Fruit fly (Drosophila melanogaster) whole organism, wandering third instar larva: ENCODE results near the gene tay.

Source experiments
- Abd-B ChIP-seq: fragments of >200 bp; optimal IDR thresholded peaks from 2 replicates; lab custom pipeline; 2017; ENCODE audit warnings: missing biosample characterization, missing genetic modification characterization
- CG32264 ChIP-seq: fragments of 200-800 bp; sonication (Bioruptor generic); optimal IDR thresholded peaks from 2 replicates; lab custom pipeline; 2016; ENCODE audit warnings: missing biosample characterization, missing genetic modification characterization
- CG9705 ChIP-seq: fragments of 200-800 bp; sonication (Bioruptor generic); optimal IDR thresholded peaks from 2 replicates; lab custom pipeline; 2018; ENCODE audit warnings: missing biosample characterization, mild to moderate bottlenecking, missing genetic modification characterization
- HLH106 ChIP-seq: fragments of 200-800 bp; optimal IDR thresholded peaks from 3 replicates; lab custom pipeline; 2019; ENCODE audit warnings: missing biosample characterization, mild to moderate bottlenecking, missing genetic modification characterization, moderate library complexity
- Hnf4 ChIP-seq: fragments of 200-800 bp; sonication (Bioruptor generic); optimal IDR thresholded peaks from 2 replicates; lab custom pipeline; 2016; ENCODE audit warnings: missing biosample characterization, mild to moderate bottlenecking, missing genetic modification characterization
- Hr78 ChIP-seq: fragments of >200 bp; optimal IDR thresholded peaks from 2 replicates; lab custom pipeline; 2017; ENCODE audit warnings: missing biosample characterization, missing genetic modification characterization
- Hr83 ChIP-seq: fragments of 200-300 bp; sonication (Bioruptor generic); optimal IDR thresholded peaks from 2 replicates; lab custom pipeline; 2016; ENCODE audit warnings: missing biosample characterization, mild to moderate bottlenecking, missing genetic modification characterization, moderate library complexity; ENCODE audit not compliant: poor library complexity, severe bottlenecking
- Jra ChIP-seq: sonication (Bioruptor generic); optimal IDR thresholded peaks from 2 replicates; lab custom pipeline; 2016; ENCODE audit warnings: missing biosample characterization, missing genetic modification characterization
- N ChIP-seq: fragments of >200 bp; optimal IDR thresholded peaks from 2 replicates; lab custom pipeline; 2018; ENCODE audit warnings: missing biosample characterization, missing external identifiers, missing genetic modification characterization
- OdsH ChIP-seq: fragments of 200-800 bp; sonication (Bioruptor generic); optimal IDR thresholded peaks from 2 replicates; lab custom pipeline; 2016; ENCODE audit warnings: missing biosample characterization, mild to moderate bottlenecking, missing genetic modification characterization
- Rel ChIP-seq, 2 experiments: fragments of 200-800 bp; sonication (Bioruptor generic) in 1 of 2; optimal IDR thresholded peaks; 2 replicates in 1 of 2; 3 replicates in 1 of 2; lab custom pipeline; 2016 to 2019; ENCODE audit warnings: mild to moderate bottlenecking in 2 of 2, missing biosample characterization in 2 of 2, missing genetic modification characterization in 2 of 2, moderate library complexity in 1 of 2
- Sp1 ChIP-seq: fragments of 200-800 bp; sonication (Bioruptor generic); optimal IDR thresholded peaks from 3 replicates; lab custom pipeline; 2019; ENCODE audit warnings: missing biosample characterization, mild to moderate bottlenecking, missing genetic modification characterization, moderate library complexity
- Vsx2 ChIP-seq: fragments of 200-300, 225-300 bp; sonication (Bioruptor generic); optimal IDR thresholded peaks from 2 replicates; lab custom pipeline; 2018; ENCODE audit warnings: missing biosample characterization, missing genetic modification characterization; ENCODE audit not compliant: partially characterized antibody
- br ChIP-seq: fragments of 200-800 bp; sonication (Bioruptor generic); optimal IDR thresholded peaks from 2 replicates; lab custom pipeline; 2016; ENCODE audit warnings: missing biosample characterization, missing genetic modification characterization
- brk ChIP-seq: fragments of 200-800 bp; sonication (Bioruptor generic); optimal IDR thresholded peaks from 2 replicates; lab custom pipeline; 2016; ENCODE audit warnings: missing biosample characterization, mild to moderate bottlenecking, missing genetic modification characterization
- dl ChIP-seq, 2 experiments: fragments of 175-275, 200-275 bp in 1 of 2; fragments of 200-275 bp in 1 of 2; sonication (Bioruptor generic); optimal IDR thresholded peaks; lab custom pipeline; 2018; ENCODE audit warnings: mild to moderate bottlenecking in 2 of 2, missing biosample characterization in 2 of 2, missing genetic modification characterization in 2 of 2, moderate library complexity in 2 of 2; ENCODE audit not compliant: partially characterized antibody in 2 of 2, insufficient read depth in 1 of 2
- dsf ChIP-seq: sonication (Bioruptor generic); optimal IDR thresholded peaks from 2 replicates; lab custom pipeline; 2016; ENCODE audit warnings: missing biosample characterization, missing genetic modification characterization, borderline replicate concordance
- ey ChIP-seq: fragments of 200-800 bp; sonication (Bioruptor generic); optimal IDR thresholded peaks from 2 replicates; lab custom pipeline; 2016; ENCODE audit warnings: missing biosample characterization, missing genetic modification characterization
- foxo ChIP-seq, 2 experiments: fragments of 200-800 bp; sonication (Bioruptor generic); optimal IDR thresholded peaks; 2 replicates in 1 of 2; 3 replicates in 1 of 2; lab custom pipeline; 2016 to 2017; ENCODE audit warnings: missing biosample characterization in 2 of 2, missing genetic modification characterization in 2 of 2
- fru ChIP-seq: fragments of 200-800 bp; sonication (Bioruptor generic); optimal IDR thresholded peaks from 3 replicates; lab custom pipeline; 2016; ENCODE audit warnings: missing biosample characterization, mild to moderate bottlenecking, missing genetic modification characterization
- h ChIP-seq: fragments of 200-800 bp; sonication (Bioruptor generic); optimal IDR thresholded peaks from 3 replicates; lab custom pipeline; 2016; ENCODE audit warnings: missing biosample characterization, mild to moderate bottlenecking, missing genetic modification characterization
- jim ChIP-seq: fragments of 175-275, 200-325 bp; sonication (Bioruptor generic); optimal IDR thresholded peaks from 2 replicates; lab custom pipeline; 2016; ENCODE audit warnings: missing biosample characterization, mild to moderate bottlenecking, missing genetic modification characterization
- lola ChIP-seq: fragments of >200 bp; optimal IDR thresholded peaks from 2 replicates; lab custom pipeline; 2017; ENCODE audit warnings: missing biosample characterization, missing genetic modification characterization
- psq ChIP-seq: fragments of 200-800 bp; sonication (Bioruptor generic); optimal IDR thresholded peaks from 3 replicates; lab custom pipeline; 2017; ENCODE audit warnings: missing biosample characterization, mild to moderate bottlenecking, missing genetic modification characterization, moderate library complexity
- rgr ChIP-seq: fragments of 200-800 bp; sonication (Bioruptor generic); optimal IDR thresholded peaks from 3 replicates; lab custom pipeline; 2016; ENCODE audit warnings: missing biosample characterization, mild to moderate bottlenecking, missing genetic modification characterization
- sage ChIP-seq: fragments of 200-800 bp; sonication (Bioruptor generic); optimal IDR thresholded peaks from 2 replicates; lab custom pipeline; 2016; ENCODE audit warnings: missing biosample characterization, mild to moderate bottlenecking, missing genetic modification characterization
- sv ChIP-seq: fragments of 200-800 bp; sonication (Bioruptor generic); optimal IDR thresholded peaks from 3 replicates; lab custom pipeline; 2016; ENCODE audit warnings: missing biosample characterization, missing genetic modification characterization
- tai ChIP-seq: sonication (Bioruptor generic); optimal IDR thresholded peaks from 2 replicates; lab custom pipeline; 2016; ENCODE audit warnings: missing biosample characterization, missing genetic modification characterization
- usp ChIP-seq: fragments of >200 bp; optimal IDR thresholded peaks from 2 replicates; lab custom pipeline; 2017; ENCODE audit warnings: missing biosample characterization, missing genetic modification characterization
- woc ChIP-seq: sonication (Bioruptor generic); optimal IDR thresholded peaks from 2 replicates; lab custom pipeline; 2016; ENCODE audit warnings: missing biosample characterization, mild to moderate bottlenecking, missing genetic modification characterization

tay gene

DNA sequence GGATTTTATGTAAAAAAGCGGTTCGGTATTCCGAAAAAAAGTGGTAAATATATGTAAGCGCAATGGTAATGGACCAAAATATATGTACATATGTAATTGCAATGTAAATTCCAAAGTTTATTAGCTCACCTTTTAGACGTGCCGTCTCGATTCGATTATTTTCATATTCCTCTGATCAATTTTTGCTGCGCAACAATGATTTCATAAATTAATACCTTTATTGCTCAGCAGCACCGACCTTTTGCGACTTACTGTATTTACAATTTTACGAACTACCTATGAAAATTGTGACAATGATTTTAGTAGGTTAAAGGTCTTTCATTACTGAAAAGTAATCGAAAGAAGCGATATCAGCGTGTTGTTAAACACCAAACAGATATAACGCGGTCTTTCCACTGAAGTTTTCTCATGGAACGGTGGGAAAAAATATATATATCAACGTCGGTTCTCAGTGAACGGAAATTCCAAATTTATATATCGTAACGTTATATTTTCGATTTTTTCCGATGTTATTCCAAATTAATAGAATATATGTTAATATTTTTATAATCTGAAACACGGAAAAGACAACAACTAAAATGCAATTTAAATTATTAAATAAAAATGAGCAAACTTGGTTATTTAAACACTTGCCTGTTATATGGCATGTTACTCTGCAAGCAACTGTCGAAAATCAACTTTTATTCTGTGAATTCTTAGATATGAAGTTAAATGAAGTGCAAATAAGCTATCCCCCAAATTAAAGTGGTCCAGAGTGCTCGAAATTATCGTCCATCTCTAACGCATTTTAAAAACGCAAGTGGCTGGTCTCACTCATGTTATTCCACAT is 2.9 kb upstream of the tay start, which contains the start of the genes MSBP and CG15916:
Gene MSBP, minus strand, starts transcription at position 330 of the 829 bp plus-strand sequence.
Gene CG15916, plus strand, starts transcription at position 810 of the 829 bp plus-strand sequence.
- TF ChIP-seq ey (GFP tag; lab: Kevin White, UChicago), result peak; percentile 1
- TF ChIP-seq foxo (GFP tag; optimal IDR thresholded peaks at IDR 0.05; lab: Kevin White, UChicago), result peak in 1 of 2 experiments; percentile 29
- no peak for TF ChIP-seq tai (GFP tag; lab: Kevin White, UChicago)
- TF ChIP-seq N (GFP tag; lab: Kevin White, UChicago), result peak; percentile 74
- peak; percentile 29 for TF ChIP-seq Sp1 (GFP tag; lab: Kevin White, UChicago)
- peak; percentile 41 for TF ChIP-seq woc (GFP tag; lab: Kevin White, UChicago)
- TF ChIP-seq dl (GFP tag; optimal IDR thresholded peaks at IDR 0.05; lab: Kevin White, UChicago; ENCODE audit: insufficient read depth in 1 of 2, partially characterized antibody in 2 of 2), result no peak
- TF ChIP-seq Hnf4 (GFP tag; lab: Kevin White, UChicago), result peak; percentile 17
- TF ChIP-seq HLH106 (tag; lab: Kevin White, UChicago), result peak; percentile 51
- TF ChIP-seq rgr (GFP tag; lab: Kevin White, UChicago), result peak; percentile 30
- peak; percentile 2 for TF ChIP-seq fru (GFP tag; lab: Kevin White, UChicago)
- peak; percentile 12 for TF ChIP-seq psq
- TF ChIP-seq Hr78 (GFP tag; lab: Kevin White, UChicago), result no peak
- no peak for TF ChIP-seq Hr83 (GFP tag; lab: Kevin White, UChicago)
- no peak for TF ChIP-seq CG32264 (GFP tag; lab: Kevin White, UChicago)
- TF ChIP-seq sv (GFP tag; lab: Kevin White, UChicago), result no peak
- TF ChIP-seq jim (GFP tag; lab: Kevin White, UChicago), result no peak
- no peak for TF ChIP-seq Vsx2 (GFP tag; lab: Kevin White, UChicago)

DNA sequence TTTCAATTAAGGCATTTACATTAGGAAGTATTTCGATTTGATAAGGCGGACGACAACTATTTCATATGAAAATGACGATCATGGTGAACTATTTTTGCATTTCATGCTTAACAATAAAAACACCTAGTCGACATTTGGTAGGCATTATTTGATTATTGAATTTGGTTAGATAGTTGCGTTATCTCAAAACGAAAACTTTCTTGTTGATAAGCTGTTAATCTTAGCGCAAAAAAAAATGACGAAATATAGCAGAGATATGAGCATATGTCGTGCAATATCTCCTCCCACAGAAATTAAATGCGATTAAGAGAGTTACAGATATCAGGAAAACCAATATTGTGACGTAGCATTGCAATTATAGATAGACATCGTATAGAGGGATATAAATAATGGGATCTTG is 1.7 kb upstream of the tay start:
- TF ChIP-seq Vsx2 (GFP tag; lab: Kevin White, UChicago) (no peak), h (GFP tag; lab: Kevin White, UChicago) (no peak), CG32264 (GFP tag; lab: Kevin White, UChicago) (no peak), Hnf4 (GFP tag; lab: Kevin White, UChicago) (no peak), Hr78 (GFP tag; lab: Kevin White, UChicago) (no peak), sage (no peak), fru (GFP tag; lab: Kevin White, UChicago) (no peak), Sp1 (GFP tag; lab: Kevin White, UChicago) (no peak)

DNA sequence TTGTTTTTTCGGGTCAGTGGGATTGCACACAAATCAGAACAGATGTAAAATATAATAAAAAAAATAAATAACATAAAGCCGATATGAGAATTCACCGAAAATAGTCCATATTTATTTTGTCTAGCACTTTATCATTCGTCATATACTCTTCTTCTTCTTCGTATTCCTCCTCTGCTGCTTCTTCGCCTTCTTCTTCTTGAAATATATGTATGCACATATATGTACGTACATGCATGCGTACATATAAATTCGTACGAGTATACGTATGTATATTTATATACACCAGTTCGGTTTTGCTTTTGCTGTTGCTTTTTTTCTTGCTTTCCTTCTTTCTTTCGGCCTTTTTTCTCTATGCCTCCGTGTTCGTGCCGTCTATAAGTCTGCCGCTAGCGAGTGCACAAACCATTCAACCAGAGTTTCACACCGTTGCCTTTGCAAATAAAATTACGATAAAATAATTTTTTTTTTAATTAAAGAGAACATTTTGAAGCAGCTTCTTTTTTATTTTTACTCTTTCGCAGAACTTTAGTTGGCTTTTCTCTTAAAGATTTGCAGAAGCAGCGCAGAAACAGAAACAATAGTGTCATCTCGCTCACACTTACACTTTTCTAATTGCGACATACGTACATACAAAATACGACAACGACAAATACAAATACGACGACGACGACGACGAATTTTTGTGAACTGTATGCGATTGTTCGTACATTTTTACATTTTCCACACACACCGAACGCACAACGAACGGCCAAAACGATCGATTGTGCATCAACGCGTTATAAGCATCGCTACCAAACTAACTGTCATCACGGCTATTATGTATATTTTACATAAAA is 482 bp downstream of the tay start:
- TF ChIP-seq HLH106 (tag; lab: Kevin White, UChicago) (no peak), Jra (no peak), Vsx2 (GFP tag; lab: Kevin White, UChicago) (no peak), sage (peak; percentile 67), Sp1 (GFP tag; lab: Kevin White, UChicago) (peak; percentile 84), CG9705 (GFP tag; lab: Kevin White, UChicago) (no peak), OdsH (GFP tag; lab: Kevin White, UChicago) (no peak), lola (GFP tag; lab: Kevin White, UChicago) (no peak), CG32264 (GFP tag; lab: Kevin White, UChicago) (peak; percentile 38), rgr (GFP tag; lab: Kevin White, UChicago) (no peak), woc (GFP tag; lab: Kevin White, UChicago) (no peak), Hr83 (GFP tag; lab: Kevin White, UChicago) (no peak), brk (no peak), usp (GFP tag; lab: Kevin White, UChicago) (no peak), Rel (GFP tag; optimal IDR thresholded peaks at IDR 0.05; lab: Kevin White, UChicago) (peak; percentile 35), Rel (tag; optimal IDR thresholded peaks at IDR 0.05; lab: Kevin White, UChicago) (peak; percentile 38), Abd-B (no peak), br (GFP tag; lab: Kevin White, UChicago) (peak; percentile 21), tai (GFP tag; lab: Kevin White, UChicago) (no peak), psq (peak; percentile 100), dsf (GFP tag; lab: Kevin White, UChicago) (no peak), dl (GFP tag; optimal IDR thresholded peaks at IDR 0.05; lab: Kevin White, UChicago; ENCODE audit: insufficient read depth in 1 of 2, partially characterized antibody in 2 of 2) (no peak)
